Fruit fly (Drosophila melanogaster): ENCODE data around the gene Icmt.
A peak's percentile ranks its signal among the peaks of the same experiment; 100 is the strongest.

Icmt gene

DNA sequence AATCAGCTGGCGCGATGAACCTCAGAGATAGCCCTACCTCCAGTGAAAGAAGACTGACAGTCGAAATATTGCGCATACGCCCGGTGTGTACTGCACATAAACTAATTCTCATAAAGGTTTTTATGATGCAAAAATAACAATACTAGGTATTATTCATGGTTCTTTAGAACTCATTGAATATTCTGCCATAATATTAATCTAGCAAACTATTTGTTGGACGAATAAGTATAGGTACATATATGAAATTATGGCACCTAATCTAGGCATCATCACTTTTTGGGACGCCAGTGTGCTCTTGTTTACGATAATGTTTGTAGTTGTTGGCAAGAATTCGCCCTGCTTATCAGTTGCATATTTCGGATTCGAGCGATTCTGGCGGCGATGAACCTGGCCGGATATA is 3.7 kb downstream of the Icmt start (continued):
- TF ChIP-seq usp (GFP tag; optimal IDR thresholded peaks at IDR 0.05) (no peak), CG17361 (GFP tag; IDR thresholded peaks at IDR 0.05) (no peak), ems (GFP tag; optimal IDR thresholded peaks at IDR 0.05) (no peak), CG12071 (GFP tag; optimal IDR thresholded peaks at IDR 0.05) (peak; percentile 3), MBD-R2 (GFP tag; IDR thresholded peaks at IDR 0.05) (no peak), Antp (GFP tag; optimal IDR thresholded peaks at IDR 0.05) (no peak), Tbp (GFP tag; optimal IDR thresholded peaks at IDR 0.05) (no peak), CG15514 (GFP tag; optimal IDR thresholded peaks at IDR 0.05) (no peak), Trl (optimal IDR thresholded peaks at IDR 0.05) (no peak), Trl (GFP tag; optimal IDR thresholded peaks at IDR 0.05) (no peak), CkIIα-i1 (GFP tag; IDR thresholded peaks at IDR 0.05) (no peak), CG12104 (GFP tag; optimal IDR thresholded peaks at IDR 0.05) (no peak), NC2β (GFP tag; optimal IDR thresholded peaks at IDR 0.05) (no peak), sisA (GFP tag; IDR thresholded peaks at IDR 0.05) (no peak), slbo (GFP tag; IDR thresholded peaks at IDR 0.05) (peak; percentile 40; the same call in 1 of the 2 replicates), stwl (tag; optimal IDR thresholded peaks at IDR 0.05) (no peak), CG18599 (GFP tag; optimal IDR thresholded peaks at IDR 0.05) (peak; percentile 46), CG8765 (GFP tag; IDR thresholded peaks at IDR 0.05) (no peak), wdn (GFP tag; IDR thresholded peaks at IDR 0.05) (no peak), CHES-1-like (GFP tag; optimal IDR thresholded peaks at IDR 0.05) (peak; percentile 7), CG8924 (tag; optimal IDR thresholded peaks at IDR 0.05) (no peak), CG33557 (GFP tag; optimal IDR thresholded peaks at IDR 0.05) (no peak), vnd (GFP tag; IDR thresholded peaks at IDR 0.05; ENCODE audit: partially characterized antibody) (no peak), jumu (GFP tag; optimal IDR thresholded peaks at IDR 0.05) (peak; percentile 7), fd102C (GFP tag; optimal IDR thresholded peaks at IDR 0.05) (no peak), zfh1 (GFP tag; IDR thresholded peaks at IDR 0.05) (no peak; the same call in 2 of the 3 replicates), B-H1 (GFP tag; IDR thresholded peaks at IDR 0.05) (no peak), CG2889 (GFP tag; IDR thresholded peaks at IDR 0.05) (no peak), CG1647 (GFP tag; optimal IDR thresholded peaks at IDR 0.05) (no peak), CG17328 (GFP tag; IDR thresholded peaks at IDR 0.05) (no peak), CG32532 (GFP tag; IDR thresholded peaks at IDR 0.05) (peak; percentile 47; the same call in 1 of the 2 replicates), gcm2 (GFP tag; optimal IDR thresholded peaks at IDR 0.05) (peak; percentile 37), schlank (tag; optimal IDR thresholded peaks at IDR 0.05) (peak; percentile 5), CG17385 (GFP tag; optimal IDR thresholded peaks at IDR 0.05) (peak; percentile 43), CG2199 (GFP tag; IDR thresholded peaks at IDR 0.05) (no peak), wek (GFP tag; optimal IDR thresholded peaks at IDR 0.05) (no peak), Bteb2 (GFP tag; optimal IDR thresholded peaks at IDR 0.05) (no peak), HmgZ (tag; optimal IDR thresholded peaks at IDR 0.05) (no peak), CG3407 (GFP tag; optimal IDR thresholded peaks at IDR 0.05) (no peak), amos (GFP tag; IDR thresholded peaks at IDR 0.05; ENCODE audit: partially characterized antibody) (no peak), caup (GFP tag; optimal IDR thresholded peaks at IDR 0.05; ENCODE audit: severe bottlenecking) (peak; percentile 28), bigmax (GFP tag; optimal IDR thresholded peaks at IDR 0.05) (no peak), ranshi (GFP tag; IDR thresholded peaks at IDR 0.05) (0 out of 2 replicates have a peak, but pooled peaks have one; percentile 7), Hsf (GFP tag; optimal IDR thresholded peaks at IDR 0.05) (peak; percentile 24), CG2678 (tag; optimal IDR thresholded peaks at IDR 0.05) (peak; percentile 61), Hmx (GFP tag; optimal IDR thresholded peaks at IDR 0.05) (no peak), tup (GFP tag; optimal IDR thresholded peaks at IDR 0.05) (no peak), CG6254 (GFP tag; optimal IDR thresholded peaks at IDR 0.05) (no peak), tna (GFP tag; IDR thresholded peaks at IDR 0.05; ENCODE audit: partially characterized antibody) (no peak), jing (GFP tag; optimal IDR thresholded peaks at IDR 0.05) (no peak), hkb (optimal IDR thresholded peaks at IDR 0.05) (no peak), hkb (GFP tag; IDR thresholded peaks at IDR 0.05) (peak; percentile 34; the same call in 1 of the 2 replicates)

All from whole organism, embryonic.